Fruit fly (Drosophila melanogaster) whole organism, embryonic: ENCODE measurements around the gene CG13024.

Source experiments
- CG1024 ChIP-seq: fragments of 200-800 bp; sonication (Bioruptor generic); IDR thresholded peaks from 2 replicates; pipeline ENCODE4 v1.3.6; 2022; ENCODE audit warnings: missing biosample characterization, missing genetic modification characterization
- CG11247 ChIP-seq: fragments of 200-800 bp; sonication (Bioruptor generic); IDR thresholded peaks from 2 replicates; pipeline ENCODE4 v1.3.6; 2022; ENCODE audit warnings: missing biosample characterization, missing genetic modification characterization
- CG17385 ChIP-seq: fragments of 200-800 bp; sonication (Bioruptor generic); optimal IDR thresholded peaks from 3 replicates; lab custom pipeline; 2018; ENCODE audit warnings: missing biosample characterization, mild to moderate bottlenecking, missing genetic modification characterization
- CG18476 ChIP-seq: fragments of 200-800 bp; sonication (Bioruptor generic); optimal IDR thresholded peaks from 2 replicates; lab custom pipeline; 2016; ENCODE audit warnings: missing biosample characterization, mild to moderate bottlenecking, missing genetic modification characterization
- CG2116 ChIP-seq: fragments of 200-800 bp; sonication (Bioruptor generic); optimal IDR thresholded peaks from 3 replicates; lab custom pipeline; 2018; ENCODE audit warnings: missing biosample characterization, mild to moderate bottlenecking, missing genetic modification characterization
- CG3847 ChIP-seq: fragments of 200-800 bp; sonication (Bioruptor generic); IDR thresholded peaks from 2 replicates; pipeline ENCODE4 v1.3.6; 2022; ENCODE audit warnings: missing biosample characterization, missing genetic modification characterization
- CG42726 ChIP-seq: fragments of 200-800 bp; sonication (Bioruptor generic); IDR thresholded peaks from 2 replicates; pipeline ENCODE4 v1.3.6; 2022; ENCODE audit warnings: missing biosample characterization, missing genetic modification characterization; ENCODE audit not compliant: partially characterized antibody
- CG6175 ChIP-seq: fragments of 200-800 bp; sonication (Bioruptor generic); IDR thresholded peaks from 3 replicates; pipeline ENCODE4 v1.3.6; 2022; ENCODE audit warnings: missing biosample characterization, missing genetic modification characterization
- CG8388 ChIP-seq: fragments of 200-800 bp; sonication (Bioruptor generic); optimal IDR thresholded peaks from 2 replicates; lab custom pipeline; 2019; ENCODE audit warnings: missing biosample characterization, mild to moderate bottlenecking, missing genetic modification characterization, moderate library complexity
- CTCF ChIP-seq: fragments of 200-800 bp; sonication (Bioruptor generic); optimal IDR thresholded peaks from 2 replicates; lab custom pipeline; 2017; ENCODE audit warnings: missing biosample characterization, mild to moderate bottlenecking, missing genetic modification characterization, moderate library complexity
- CrebB ChIP-seq: fragments of 200-800 bp; sonication (Bioruptor generic); optimal IDR thresholded peaks from 3 replicates; lab custom pipeline; 2018; ENCODE audit warnings: missing biosample characterization, mild to moderate bottlenecking, missing genetic modification characterization
- Dad ChIP-seq: fragments of 200-800 bp; sonication (Bioruptor generic); optimal IDR thresholded peaks from 3 replicates; lab custom pipeline; 2016; ENCODE audit warnings: missing biosample characterization, missing genetic modification characterization
- Doc2 ChIP-seq: fragments of 200-800 bp; sonication (Bioruptor generic); IDR thresholded peaks from 2 replicates; pipeline ENCODE4 v1.3.6; 2022; ENCODE audit warnings: missing biosample characterization, missing genetic modification characterization
- H2.0 ChIP-seq: fragments of 200-800 bp; sonication (Bioruptor generic); IDR thresholded peaks from 2 replicates; pipeline ENCODE4 v1.3.6; 2022; ENCODE audit warnings: missing biosample characterization, missing genetic modification characterization
- HLHmδ ChIP-seq: fragments of 200-800 bp; sonication (Bioruptor generic); optimal IDR thresholded peaks from 2 replicates; lab custom pipeline; 2018; ENCODE audit warnings: missing biosample characterization, mild to moderate bottlenecking, missing genetic modification characterization, moderate library complexity
- Hmr ChIP-seq: fragments of 200-800 bp; sonication (Bioruptor generic); optimal IDR thresholded peaks from 3 replicates; lab custom pipeline; 2017; ENCODE audit warnings: mild to moderate bottlenecking, missing biosample characterization, missing genetic modification reagents, missing genetic modification characterization
- Hmx ChIP-seq: fragments of 200-800 bp; sonication (Bioruptor generic); optimal IDR thresholded peaks from 2 replicates; lab custom pipeline; 2016; ENCODE audit warnings: missing biosample characterization, missing genetic modification characterization
- Hr39 ChIP-seq: fragments of >200 bp; optimal IDR thresholded peaks from 2 replicates; lab custom pipeline; 2017
- Lim3 ChIP-seq: fragments of 200-800 bp; sonication (Bioruptor generic); IDR thresholded peaks from 2 replicates; pipeline ENCODE4 v1.3.6; 2022; ENCODE audit warnings: missing biosample characterization, missing genetic modification characterization
- Lpt ChIP-seq: fragments of >200 bp; optimal IDR thresholded peaks from 2 replicates; lab custom pipeline; 2018; ENCODE audit warnings: missing biosample characterization, missing genetic modification characterization
- MBD-R2 ChIP-seq: fragments of 200-800 bp; sonication (Bioruptor generic); IDR thresholded peaks from 2 replicates; pipeline ENCODE4 v1.3.6; 2022; ENCODE audit warnings: missing biosample characterization, missing genetic modification characterization
- Med ChIP-seq: fragments of 200-800 bp; sonication (Bioruptor generic); peaks from one replicate; lab custom pipeline; 2016; ENCODE audit warnings: missing biosample characterization, missing genetic modification characterization, mild to moderate bottlenecking, inconsistent platforms, moderate library complexity
- Mrtf ChIP-seq: fragments of 200-800 bp; sonication (Bioruptor generic); IDR thresholded peaks from 3 replicates; pipeline ENCODE4 v1.3.6; 2022; ENCODE audit warnings: missing biosample characterization, missing genetic modification characterization
- NfI ChIP-seq: fragments of 200-800 bp; sonication (Bioruptor generic); optimal IDR thresholded peaks from 3 replicates; lab custom pipeline; 2018; ENCODE audit warnings: missing biosample characterization, mild to moderate bottlenecking, missing genetic modification characterization, moderate library complexity
- Sox100B ChIP-seq: fragments of 200-800 bp; sonication (Bioruptor generic); optimal IDR thresholded peaks from 3 replicates; lab custom pipeline; 2018; ENCODE audit warnings: missing biosample characterization, mild to moderate bottlenecking, missing genetic modification characterization
- Taf1 ChIP-seq: fragments of 200-800 bp; sonication (Bioruptor generic); IDR thresholded peaks from 2 replicates; pipeline ENCODE4 v1.3.6; 2022; ENCODE audit warnings: missing biosample characterization, missing genetic modification characterization
- Trl ChIP-seq, 3 experiments: fragments of >200 bp in 2 of 3; fragments of 200-800 bp in 1 of 3; sonication (Bioruptor generic) in 1 of 3; optimal IDR thresholded peaks; 2 replicates in 1 of 3; 3 replicates in 2 of 3; lab custom pipeline; 2016 to 2017; ENCODE audit warnings: missing biosample characterization in 1 of 3, missing genetic modification characterization in 1 of 3
- Usf ChIP-seq: fragments of 200-800 bp; sonication (Bioruptor generic); optimal IDR thresholded peaks from 2 replicates; lab custom pipeline; 2017; ENCODE audit warnings: missing genotype, missing biosample characterization, missing genetic modification characterization
- amos ChIP-seq: fragments of 200-800 bp; sonication (Bioruptor generic); IDR thresholded peaks from 2 replicates; pipeline ENCODE4 v1.3.6; 2022; ENCODE audit warnings: missing biosample characterization, missing genetic modification characterization; ENCODE audit not compliant: partially characterized antibody
- az2 ChIP-seq: fragments of 200-800 bp; sonication (Bioruptor generic); optimal IDR thresholded peaks from 3 replicates; lab custom pipeline; 2016; ENCODE audit warnings: missing biosample characterization, missing genetic modification characterization
- bbx ChIP-seq: fragments of 200-800 bp; sonication (Bioruptor generic); IDR thresholded peaks from 2 replicates; pipeline ENCODE4 v1.3.6; 2022; ENCODE audit warnings: missing biosample characterization, missing genetic modification characterization; ENCODE audit not compliant: partially characterized antibody
- dm ChIP-seq: fragments of 200-800 bp; sonication (Bioruptor generic); optimal IDR thresholded peaks from 3 replicates; lab custom pipeline; 2016; ENCODE audit warnings: missing biosample characterization, missing genetic modification characterization
- dysf ChIP-seq: fragments of 200-800 bp; sonication (Bioruptor generic); IDR thresholded peaks from 3 replicates; pipeline ENCODE4 v1.3.6; 2022; ENCODE audit warnings: missing biosample characterization, missing genetic modification characterization
- emc ChIP-seq: fragments of 200-800 bp; sonication (Bioruptor generic); optimal IDR thresholded peaks from 2 replicates; lab custom pipeline; 2016; ENCODE audit warnings: missing biosample characterization, missing genetic modification characterization
- ems ChIP-seq: fragments of 200-800 bp; sonication (Bioruptor generic); optimal IDR thresholded peaks from 3 replicates; lab custom pipeline; 2016; ENCODE audit warnings: missing biosample characterization, missing genetic modification characterization
- fd64A ChIP-seq: fragments of 200-800 bp; sonication (Bioruptor generic); optimal IDR thresholded peaks from 3 replicates; lab custom pipeline; 2018; ENCODE audit warnings: missing biosample characterization, mild to moderate bottlenecking, missing genetic modification characterization
- fru ChIP-seq: fragments of >200 bp; optimal IDR thresholded peaks from 2 replicates; lab custom pipeline; 2017
- ham ChIP-seq: fragments of 200-800 bp; sonication (Bioruptor generic); IDR thresholded peaks from 2 replicates; pipeline ENCODE4 v1.3.6; 2022; ENCODE audit warnings: missing biosample characterization, missing genetic modification characterization
- inv ChIP-seq: fragments of 200-800 bp; sonication (Bioruptor generic); IDR thresholded peaks from 2 replicates; pipeline ENCODE4 v1.3.6; 2022; ENCODE audit warnings: missing biosample characterization, missing genetic modification characterization; ENCODE audit not compliant: partially characterized antibody
- kah ChIP-seq: fragments of 200-800 bp; sonication (Bioruptor generic); optimal IDR thresholded peaks from 2 replicates; lab custom pipeline; 2018; ENCODE audit warnings: missing biosample characterization, mild to moderate bottlenecking, missing genetic modification characterization
- prd ChIP-seq, 3 experiments: fragments of >200 bp in 2 of 3; fragments of 200-800 bp in 1 of 3; sonication (Bioruptor generic) in 1 of 3; optimal IDR thresholded peaks in 2 of 3; IDR thresholded peaks in 1 of 3; 2 replicates in 2 of 3; 3 replicates in 1 of 3; pipeline versions ENCODE4 v1.3.6 to Lab custom; 2017 to 2022; ENCODE audit warnings: missing biosample characterization in 1 of 3, missing genetic modification characterization in 1 of 3
- pros ChIP-seq: fragments of 200-800 bp; sonication (Bioruptor generic); optimal IDR thresholded peaks from 3 replicates; lab custom pipeline; 2019; ENCODE audit warnings: missing biosample characterization, mild to moderate bottlenecking, missing genetic modification characterization, moderate library complexity
- pum ChIP-seq: fragments of 200-800 bp; sonication (Bioruptor generic); optimal IDR thresholded peaks from 2 replicates; lab custom pipeline; 2016; ENCODE audit warnings: missing biosample characterization, missing genetic modification characterization
- ranshi ChIP-seq: fragments of 200-800 bp; sonication (Bioruptor generic); IDR thresholded peaks from 2 replicates; pipeline ENCODE4 v1.3.6; 2022; ENCODE audit warnings: missing biosample characterization, missing genetic modification characterization
- sc ChIP-seq, 3 experiments: fragments of >200 bp in 2 of 3; fragments of 200-800 bp in 1 of 3; sonication (Bioruptor generic) in 1 of 3; optimal IDR thresholded peaks; 2 replicates in 2 of 3; 3 replicates in 1 of 3; lab custom pipeline; 2017; ENCODE audit warnings: mild to moderate bottlenecking in 1 of 3, missing biosample characterization in 1 of 3, missing genetic modification characterization in 1 of 3, missing genetic modification reagents in 1 of 3
- sob ChIP-seq: fragments of 200-800 bp; sonication (Bioruptor generic); IDR thresholded peaks from 2 replicates; pipeline ENCODE4 v1.3.6; 2022; ENCODE audit warnings: missing biosample characterization, missing genetic modification characterization
- unc-4 ChIP-seq: fragments of 200-800 bp; sonication (Bioruptor generic); IDR thresholded peaks from 2 replicates; pipeline ENCODE4 v1.3.6; 2022; ENCODE audit warnings: missing biosample characterization, missing genetic modification characterization; ENCODE audit not compliant: partially characterized antibody
- vvl ChIP-seq: fragments of 200-800 bp; sonication (Bioruptor generic); IDR thresholded peaks from 2 replicates; pipeline ENCODE4 v1.3.6; 2022; ENCODE audit warnings: missing biosample characterization, missing genetic modification characterization
- zfh1 ChIP-seq: fragments of 200-800 bp; sonication (Bioruptor generic); IDR thresholded peaks from 3 replicates; pipeline ENCODE4 v1.3.6; 2022; ENCODE audit warnings: missing biosample characterization, missing genetic modification characterization

Gene CG13024

DNA sequence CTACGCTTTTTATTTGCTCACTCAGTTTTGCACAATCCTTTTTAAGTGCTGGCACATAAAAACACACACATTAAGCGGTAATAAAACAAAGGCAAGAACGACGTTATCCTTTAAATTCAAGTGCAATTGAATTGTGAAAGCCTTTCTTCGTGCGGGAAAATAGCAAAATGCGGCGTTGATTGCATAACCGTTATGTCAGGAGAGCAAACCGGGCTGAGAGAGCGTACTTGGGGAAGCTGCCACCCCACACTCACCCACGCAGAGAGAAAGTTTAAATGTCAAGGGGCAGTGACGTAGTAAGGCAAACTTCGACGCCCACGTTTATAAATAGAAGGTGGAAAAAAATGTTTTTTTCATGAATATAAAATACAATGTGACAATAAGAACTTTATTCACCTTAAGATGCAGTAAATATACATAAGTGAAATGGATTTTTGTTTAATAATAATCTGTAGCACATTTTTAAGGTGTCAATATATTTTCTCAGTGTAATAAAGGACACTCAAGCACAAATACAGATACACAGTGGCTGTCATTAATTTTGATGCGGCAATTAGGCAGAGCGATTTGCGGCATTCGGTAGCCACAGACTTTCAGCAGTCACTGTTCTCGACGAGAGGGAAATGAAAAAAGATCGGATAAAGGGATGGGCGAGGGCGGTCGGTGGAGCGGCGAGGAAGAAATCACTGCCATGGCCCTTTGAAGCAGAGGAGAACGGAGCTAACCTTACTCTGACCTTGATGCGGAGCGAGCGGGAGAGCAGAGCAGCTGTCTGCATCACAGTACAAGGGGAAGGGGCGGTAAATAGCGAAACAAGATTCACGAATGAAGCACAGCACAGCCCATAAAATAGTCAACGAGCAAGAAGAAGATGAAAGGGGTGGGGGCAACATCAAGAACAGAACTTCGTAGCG lies 22.8 kb downstream of the CG13024 start (continued):
- TF ChIP-seq ems (GFP tag; lab: Kevin White, UChicago), result no peak
- no peak for TF ChIP-seq CG11247 (GFP tag; lab: Robert Waterston, UW)
- TF ChIP-seq MBD-R2, result no peak
- TF ChIP-seq kah (GFP tag; lab: Kevin White, UChicago), result no peak
- TF ChIP-seq Doc2 (GFP tag; lab: Robert Waterston, UW), result no peak
- TF ChIP-seq Mrtf (GFP tag; lab: Robert Waterston, UW), result no peak
- TF ChIP-seq vvl (GFP tag; lab: Robert Waterston, UW), result peak; percentile 55
- peak; percentile 33 to 44 for TF ChIP-seq Trl (optimal IDR thresholded peaks at IDR 0.05; lab: Kevin White, UChicago)
- TF ChIP-seq Trl (GFP tag; optimal IDR thresholded peaks at IDR 0.05; lab: Kevin White, UChicago), result no peak
- 0 out of 3 replicates have a peak, but pooled peaks have one; percentile 21 for TF ChIP-seq CG6175 (GFP tag; lab: Robert Waterston, UW)
- TF ChIP-seq CG1024 (GFP tag; lab: Robert Waterston, UW), result no peak
- TF ChIP-seq fd64A (GFP tag; lab: Kevin White, UChicago), result no peak
- peak; percentile 29 for TF ChIP-seq pros (GFP tag; lab: Kevin White, UChicago)
- TF ChIP-seq prd (optimal IDR thresholded peaks at IDR 0.05; lab: Kevin White, UChicago), result no peak
- TF ChIP-seq prd (GFP tag; IDR thresholded peaks at IDR 0.05; lab: Robert Waterston, UW), result peak; percentile 7; the same call in 1 of the 3 replicates
- TF ChIP-seq sob, result no peak
- no peak for TF ChIP-seq bbx
- TF ChIP-seq pum (GFP tag; lab: Kevin White, UChicago), result peak; percentile 47
- TF ChIP-seq Hmr (GFP tag; lab: Kevin White, UChicago), result peak; percentile 79
- peak; percentile 29 for TF ChIP-seq Sox100B (GFP tag; lab: Kevin White, UChicago)
- TF ChIP-seq Med, result peak; percentile 72
- TF ChIP-seq CTCF (GFP tag; lab: Kevin White, UChicago), result no peak
- TF ChIP-seq NfI (GFP tag; lab: Kevin White, UChicago), result peak; percentile 24
- TF ChIP-seq fru, result no peak
- TF ChIP-seq az2 (GFP tag; lab: Kevin White, UChicago), result peak; percentile 13
- TF ChIP-seq Lpt, result no peak
- peak; percentile 37 for TF ChIP-seq ranshi (GFP tag; lab: Robert Waterston, UW)
- TF ChIP-seq amos (GFP tag; lab: Robert Waterston, UW), result no peak; the same call in 1 of the 2 replicates
- peak; percentile 28 for TF ChIP-seq Dad
- peak; percentile 19; the same call in 1 of the 2 replicates for TF ChIP-seq H2.0 (GFP tag; lab: Robert Waterston, UW)
- TF ChIP-seq emc, result no peak
- TF ChIP-seq ham (GFP tag; lab: Robert Waterston, UW), result no peak
- peak; percentile 15 for TF ChIP-seq dm
- peak; percentile 83 for TF ChIP-seq CG17385 (GFP tag; lab: Kevin White, UChicago)
- TF ChIP-seq CG42726 (GFP tag; lab: Robert Waterston, UW), result no peak
- TF ChIP-seq HLHmδ (GFP tag; lab: Kevin White, UChicago), result no peak
- no peak; the same call in 1 of the 2 replicates for TF ChIP-seq CG3847 (GFP tag; lab: Robert Waterston, UW)
- TF ChIP-seq sc (optimal IDR thresholded peaks at IDR 0.05; lab: Kevin White, UChicago), result no peak
- TF ChIP-seq sc (GFP tag; optimal IDR thresholded peaks at IDR 0.05; lab: Kevin White, UChicago), result no peak
- peak; percentile 22 for TF ChIP-seq Hmx (GFP tag; lab: Kevin White, UChicago)
- no peak for TF ChIP-seq Taf1 (GFP tag; lab: Robert Waterston, UW)
- TF ChIP-seq inv, result no peak
- TF ChIP-seq unc-4, result no peak
- peak; percentile 63; the same call in 2 of the 3 replicates for TF ChIP-seq dysf (GFP tag; lab: Robert Waterston, UW)
- TF ChIP-seq zfh1 (GFP tag; lab: Robert Waterston, UW), result peak; percentile 44; the same call in 1 of the 3 replicates
- no peak for TF ChIP-seq Lim3 (GFP tag; lab: Robert Waterston, UW)
- TF ChIP-seq Usf (GFP tag; lab: Kevin White, UChicago), result no peak
- peak; percentile 99 for TF ChIP-seq CG8388 (GFP tag; lab: Kevin White, UChicago)
- TF ChIP-seq CG18476 (GFP tag; lab: Kevin White, UChicago), result no peak
- no peak for TF ChIP-seq Hr39
- no peak for TF ChIP-seq CG2116 (GFP tag; lab: Kevin White, UChicago)
- no peak for TF ChIP-seq CrebB
